Worm (Caenorhabditis elegans) whole organism, L4 larva: ENCODE measurements around the gene lin-15A.

Source experiments
- daf-19 ChIP-seq: fragments of 200-800 bp; sonication (Bioruptor generic); conservative IDR thresholded peaks from 2 replicates; pipeline ENCODE4 v1.3.6; 2022; ENCODE audit warnings: missing genetic modification characterization, missing compliant biosample characterization
- dve-1 ChIP-seq: sonication (generic microtip); optimal IDR thresholded peaks from 2 replicates; lab custom pipeline; 2017; ENCODE audit warnings: antibody characterized with exemption, mild to moderate bottlenecking, missing genetic modification characterization, missing compliant biosample characterization; ENCODE audit not compliant: insufficient read depth
- nhr-41 ChIP-seq: fragments of 200-800 bp; sonication (Bioruptor generic); IDR thresholded peaks from 2 replicates; pipeline ENCODE4 v1.3.6; 2022; ENCODE audit warnings: missing genetic modification reagents, missing genetic modification characterization, missing compliant biosample characterization
- pqm-1 ChIP-seq: sonication (generic microtip); optimal IDR thresholded peaks from 2 replicates; lab custom pipeline; 2017; ENCODE audit warnings: missing biosample characterization, missing genetic modification characterization
- snpc-4 ChIP-seq: fragments of 150-350 bp; optimal IDR thresholded peaks from 2 replicates; lab custom pipeline; 2014; ENCODE audit warnings: missing biosample characterization, missing genetic modification characterization
- vab-7 ChIP-seq: fragments of 200-800 bp; sonication (Bioruptor generic); IDR thresholded peaks from 2 replicates; pipeline ENCODE4 v1.3.6; 2022; ENCODE audit warnings: missing genetic modification reagents, missing genetic modification characterization, missing compliant biosample characterization

ce11 chrX:15716971-15717370, 14.8 kb upstream of the lin-15A start:
- TF ChIP-seq daf-19 (GFP tag; lab: Robert Waterston, UW), result no peak
- no peak for TF ChIP-seq snpc-4 (tag; lab: Kevin White, UChicago)
- no peak for TF ChIP-seq pqm-1
- TF ChIP-seq dve-1, result no peak
- no peak for TF ChIP-seq vab-7 (GFP tag; lab: Robert Waterston, UW)
- TF ChIP-seq nhr-41 (GFP tag; lab: Robert Waterston, UW), result no peak
